Fruit fly (Drosophila melanogaster): ENCODE data around the gene Pka-C1.

- no peak for TF ChIP-seq CG8478 (optimal IDR thresholded peaks at IDR 0.05)
- no peak for TF ChIP-seq CTCF (optimal IDR thresholded peaks at IDR 0.05)
Measured at dm6 chr2L:9699615-9700014, 518 bp upstream of the Pka-C1 start, which contains the start of gene hoip.
